Fruit fly (Drosophila melanogaster): ENCODE data around the gene CG14983.

Gene CG14983

DNA sequence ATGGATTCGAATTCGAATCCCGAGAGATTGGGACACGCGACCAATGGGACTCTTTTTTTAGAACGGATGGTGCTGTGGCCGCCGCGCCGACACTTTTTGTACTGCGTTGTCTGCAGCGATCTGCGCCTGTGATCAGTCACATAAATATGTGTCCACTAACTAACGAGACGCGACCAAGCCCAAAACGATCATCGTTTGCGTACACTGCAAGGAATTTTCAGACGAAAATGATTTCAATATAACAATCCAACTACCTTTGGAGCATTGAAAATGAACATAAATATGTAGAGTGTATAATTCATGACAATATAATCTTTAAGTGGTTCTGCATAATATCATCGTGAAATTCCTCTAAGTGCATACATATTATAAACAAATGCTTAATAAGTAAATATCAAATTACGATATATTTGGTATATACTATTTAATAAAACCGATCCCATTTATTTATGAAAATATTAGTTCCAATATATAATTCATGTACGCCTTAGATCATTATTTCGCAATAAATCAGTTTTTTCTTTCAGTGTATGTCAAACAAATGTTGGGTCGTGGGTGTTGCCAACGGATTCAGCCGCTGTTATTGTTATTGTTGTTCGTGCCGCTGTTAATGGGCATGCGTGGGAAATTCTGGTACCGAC lies 13.4 kb downstream of the CG14983 start, which contains the start of gene Eip63F-1 (continued):
- peak; percentile 13 for TF ChIP-seq CG3407 (GFP tag; optimal IDR thresholded peaks at IDR 0.05)
- TF ChIP-seq CG14965 (GFP tag; optimal IDR thresholded peaks at IDR 0.05; ENCODE audit: borderline replicate concordance) = no peak
- TF ChIP-seq MTF-1 (GFP tag; optimal IDR thresholded peaks at IDR 0.05; ENCODE audit: borderline replicate concordance) = no peak
- peak; percentile 73 for TF ChIP-seq CG17385 (GFP tag; optimal IDR thresholded peaks at IDR 0.05)
- TF ChIP-seq C15 (GFP tag; IDR thresholded peaks at IDR 0.05) = no peak
- no peak for TF ChIP-seq CG18011 (GFP tag; optimal IDR thresholded peaks at IDR 0.05)
- TF ChIP-seq Lim3 (GFP tag; IDR thresholded peaks at IDR 0.05) = 0 out of 2 replicates have a peak, but pooled peaks have one; percentile 18
- TF ChIP-seq gem (tag; optimal IDR thresholded peaks at IDR 0.05) = peak; percentile 82
- no peak for TF ChIP-seq CG11723 (GFP tag; optimal IDR thresholded peaks at IDR 0.05)
- TF ChIP-seq NFAT (GFP tag; IDR thresholded peaks at IDR 0.05) = no peak
- TF ChIP-seq dmrt99B (tag; optimal IDR thresholded peaks at IDR 0.05) = peak; percentile 71
- no peak for TF ChIP-seq CG6272 (GFP tag; IDR thresholded peaks at IDR 0.05)
- TF ChIP-seq CG13123 (GFP tag; optimal IDR thresholded peaks at IDR 0.05) = peak; percentile 4
- TF ChIP-seq CG2678 (tag; optimal IDR thresholded peaks at IDR 0.05) = peak; percentile 86
- no peak for TF ChIP-seq CG8944 (GFP tag; optimal IDR thresholded peaks at IDR 0.05)
- TF ChIP-seq CG6654 (GFP tag; optimal IDR thresholded peaks at IDR 0.05) = peak; percentile 7
- TF ChIP-seq Opbp (GFP tag; IDR thresholded peaks at IDR 0.05; ENCODE audit: partially characterized antibody) = no peak
- TF ChIP-seq twi (tag; optimal IDR thresholded peaks at IDR 0.05) = peak; percentile 30
- no peak for TF ChIP-seq CG11247 (GFP tag; IDR thresholded peaks at IDR 0.05)
- peak; percentile 32 for TF ChIP-seq zen (tag; optimal IDR thresholded peaks at IDR 0.05)
- TF ChIP-seq fd96Cb (tag; optimal IDR thresholded peaks at IDR 0.05) = peak; percentile 65
- TF ChIP-seq CG10543 (GFP tag; optimal IDR thresholded peaks at IDR 0.05) = peak; percentile 57
- peak; percentile 63; the same call in 1 of the 2 replicates for TF ChIP-seq CG10366 (GFP tag; IDR thresholded peaks at IDR 0.05)
- no peak for TF ChIP-seq pho (GFP tag; optimal IDR thresholded peaks at IDR 0.05)
- TF ChIP-seq CG9876 (GFP tag; optimal IDR thresholded peaks at IDR 0.05) = no peak
- TF ChIP-seq jing (GFP tag; optimal IDR thresholded peaks at IDR 0.05) = peak; percentile 28
- TF ChIP-seq Meics (GFP tag; optimal IDR thresholded peaks at IDR 0.05) = peak; percentile 78
- TF ChIP-seq dm (GFP tag; optimal IDR thresholded peaks at IDR 0.05) = no peak
- peak; percentile 41; the same call in 1 of the 2 replicates for TF ChIP-seq danr (GFP tag; IDR thresholded peaks at IDR 0.05)
- TF ChIP-seq Camta (GFP tag; optimal IDR thresholded peaks at IDR 0.05) = no peak
- TF ChIP-seq NfI (GFP tag; optimal IDR thresholded peaks at IDR 0.05) = peak; percentile 63
- TF ChIP-seq MBD-R2 (GFP tag; IDR thresholded peaks at IDR 0.05) = no peak
- TF ChIP-seq CG32767 (GFP tag; IDR thresholded peaks at IDR 0.05) = peak; percentile 24; the same call in 1 of the 2 replicates
- no peak for TF ChIP-seq CG12236 (GFP tag; optimal IDR thresholded peaks at IDR 0.05)
- TF ChIP-seq Doc3 (GFP tag; IDR thresholded peaks at IDR 0.05; ENCODE audit: partially characterized antibody) = no peak
- TF ChIP-seq E2f2 (GFP tag; IDR thresholded peaks at IDR 0.05) = no peak; the same call in 1 of the 2 replicates
- TF ChIP-seq chif (GFP tag; optimal IDR thresholded peaks at IDR 0.05) = no peak
- TF ChIP-seq dan (GFP tag; IDR thresholded peaks at IDR 0.05) = no peak
- TF ChIP-seq mld (GFP tag; IDR thresholded peaks at IDR 0.05; ENCODE audit: partially characterized antibody) = no peak
- peak; percentile 69 for TF ChIP-seq CG18262 (tag; optimal IDR thresholded peaks at IDR 0.05)
- no peak for TF ChIP-seq GATAe (GFP tag; conservative IDR thresholded peaks at IDR 0.05)
- TF ChIP-seq pum (GFP tag; optimal IDR thresholded peaks at IDR 0.05) = no peak
- no peak for TF ChIP-seq ab (GFP tag; optimal IDR thresholded peaks at IDR 0.05)
- TF ChIP-seq CG14710 (tag; optimal IDR thresholded peaks at IDR 0.05) = peak; percentile 42
- no peak for TF ChIP-seq grn (GFP tag; optimal IDR thresholded peaks at IDR 0.05)
- TF ChIP-seq HmgD (GFP tag; optimal IDR thresholded peaks at IDR 0.05) = no peak
- peak; percentile 66 for TF ChIP-seq CG10979 (tag; optimal IDR thresholded peaks at IDR 0.05)
- peak; percentile 67 for TF ChIP-seq CG12659 (GFP tag; optimal IDR thresholded peaks at IDR 0.05)
- TF ChIP-seq CG42726 (GFP tag; IDR thresholded peaks at IDR 0.05; ENCODE audit: partially characterized antibody) = no peak
